Fruit fly (Drosophila melanogaster) whole organism, embryonic: ENCODE data around the gene Tango5.

Experiments used
- C15 ChIP-seq: fragments of 200-800 bp; sonication (Bioruptor generic); IDR thresholded peaks from 3 replicates; pipeline ENCODE4 v1.3.6; 2022; ENCODE audit warnings: missing biosample characterization, missing genetic modification characterization
- CG10274 ChIP-seq: fragments of 200-800 bp; sonication (Bioruptor generic); optimal IDR thresholded peaks from 3 replicates; lab custom pipeline; 2017; ENCODE audit warnings: missing biosample characterization, mild to moderate bottlenecking, missing genetic modification characterization
- CG11560 ChIP-seq: fragments of 200-800 bp; sonication (Bioruptor generic); IDR thresholded peaks from 3 replicates; pipeline ENCODE4 v1.3.6; 2022; ENCODE audit warnings: missing biosample characterization, missing genetic modification characterization
- CG12155 ChIP-seq: fragments of 200-800 bp; sonication (Bioruptor generic); optimal IDR thresholded peaks from 3 replicates; lab custom pipeline; 2016; ENCODE audit warnings: missing biosample characterization, missing genetic modification characterization
- CG15269 ChIP-seq: fragments of 200-800 bp; sonication (Bioruptor generic); optimal IDR thresholded peaks from 2 replicates; lab custom pipeline; 2018; ENCODE audit warnings: missing biosample characterization, mild to moderate bottlenecking, missing genetic modification characterization, moderate library complexity
- CG16813 ChIP-seq: fragments of 200-800 bp; sonication (Bioruptor generic); IDR thresholded peaks from 3 replicates; pipeline ENCODE4 v1.3.6; 2022; ENCODE audit warnings: missing biosample characterization, missing genetic modification characterization; ENCODE audit not compliant: partially characterized antibody
- CG17385 ChIP-seq: fragments of 200-800 bp; sonication (Bioruptor generic); optimal IDR thresholded peaks from 3 replicates; lab custom pipeline; 2018; ENCODE audit warnings: missing biosample characterization, mild to moderate bottlenecking, missing genetic modification characterization
- CG18011 ChIP-seq: fragments of 200-800 bp; sonication (Bioruptor generic); optimal IDR thresholded peaks from 2 replicates; lab custom pipeline; 2017; ENCODE audit warnings: missing biosample characterization, missing genetic modification characterization, mild to moderate bottlenecking, moderate library complexity, missing genotype
- CG18476 ChIP-seq: fragments of 200-800 bp; sonication (Bioruptor generic); optimal IDR thresholded peaks from 2 replicates; lab custom pipeline; 2016; ENCODE audit warnings: missing biosample characterization, mild to moderate bottlenecking, missing genetic modification characterization
- CG31365 ChIP-seq: fragments of 200-800 bp; sonication (Bioruptor generic); optimal IDR thresholded peaks from 2 replicates; lab custom pipeline; 2018; ENCODE audit warnings: missing biosample characterization, mild to moderate bottlenecking, missing genetic modification characterization
- CG32532 ChIP-seq: fragments of 200-800 bp; sonication (Bioruptor generic); IDR thresholded peaks from 2 replicates; pipeline ENCODE4 v1.3.6; 2022; ENCODE audit warnings: missing biosample characterization, missing genetic modification characterization
- CG32772 ChIP-seq: fragments of 200-800 bp; sonication (Bioruptor generic); IDR thresholded peaks from 2 replicates; pipeline ENCODE4 v1.3.6; 2022; ENCODE audit warnings: missing biosample characterization, missing genetic modification characterization
- CG4424 ChIP-seq: fragments of 200-800 bp; sonication (Bioruptor generic); optimal IDR thresholded peaks from 3 replicates; lab custom pipeline; 2016; ENCODE audit warnings: missing biosample characterization, missing genetic modification characterization
- CG5180 ChIP-seq: fragments of 200-800 bp; sonication (Bioruptor generic); optimal IDR thresholded peaks from 3 replicates; lab custom pipeline; 2017; ENCODE audit warnings: missing biosample characterization, missing genetic modification characterization, mild to moderate bottlenecking, moderate library complexity, missing genetic modification reagents
- CG5953 ChIP-seq: fragments of 200-800 bp; sonication (Bioruptor generic); IDR thresholded peaks from 2 replicates; pipeline ENCODE4 v1.3.6; 2022; ENCODE audit warnings: missing biosample characterization, missing genetic modification characterization
- CG6272 ChIP-seq: fragments of 200-800 bp; sonication (Bioruptor generic); IDR thresholded peaks from 2 replicates; pipeline ENCODE4 v1.3.6; 2022; ENCODE audit warnings: missing biosample characterization, missing genetic modification characterization
- CG8478 ChIP-seq: fragments of >200 bp; optimal IDR thresholded peaks from 2 replicates; lab custom pipeline; 2018
- CG9817 ChIP-seq: fragments of 200-800 bp; sonication (Bioruptor generic); optimal IDR thresholded peaks from 2 replicates; lab custom pipeline; 2018; ENCODE audit warnings: missing biosample characterization, mild to moderate bottlenecking, missing genetic modification characterization, moderate library complexity
- Ets97D ChIP-seq: fragments of 200-800 bp; sonication (Bioruptor generic); optimal IDR thresholded peaks from 3 replicates; lab custom pipeline; 2016; ENCODE audit warnings: missing biosample characterization, missing genetic modification characterization
- HLH54F ChIP-seq: fragments of 200-800 bp; sonication (Bioruptor generic); optimal IDR thresholded peaks from 3 replicates; lab custom pipeline; 2016; ENCODE audit warnings: missing biosample characterization, missing genetic modification characterization
- Hey ChIP-seq: fragments of 200-800 bp; sonication (Bioruptor generic); optimal IDR thresholded peaks from 3 replicates; lab custom pipeline; 2018; ENCODE audit warnings: missing biosample characterization, mild to moderate bottlenecking, missing genetic modification characterization
- Hmx ChIP-seq: fragments of 200-800 bp; sonication (Bioruptor generic); optimal IDR thresholded peaks from 2 replicates; lab custom pipeline; 2016; ENCODE audit warnings: missing biosample characterization, missing genetic modification characterization
- Hr78 ChIP-seq, 2 experiments: fragments of 200-800 bp in 1 of 2; fragments of >200 bp in 1 of 2; sonication (Bioruptor generic) in 1 of 2; optimal IDR thresholded peaks; 2 replicates each; lab custom pipeline; 2017 to 2019; ENCODE audit warnings: missing biosample characterization in 2 of 2, missing genetic modification characterization in 2 of 2, mild to moderate bottlenecking in 1 of 2, moderate library complexity in 1 of 2
- Jarid2 ChIP-seq: fragments of 200-800 bp; sonication (Bioruptor generic); optimal IDR thresholded peaks from 3 replicates; lab custom pipeline; 2017; ENCODE audit warnings: mild to moderate bottlenecking, missing biosample characterization, missing genetic modification reagents, missing genetic modification characterization
- Mes4 ChIP-seq: fragments of 200-800 bp; sonication (Bioruptor generic); optimal IDR thresholded peaks from 2 replicates; lab custom pipeline; 2016; ENCODE audit warnings: missing biosample characterization, missing genetic modification characterization
- Pdp1 ChIP-seq, 2 experiments: fragments of 200-800 bp; sonication (Bioruptor generic); optimal IDR thresholded peaks; 3 replicates each; lab custom pipeline; 2016; ENCODE audit warnings: missing biosample characterization in 2 of 2, missing genetic modification characterization in 2 of 2, mild to moderate bottlenecking in 1 of 2, moderate library complexity in 1 of 2
- Vsx1 ChIP-seq: fragments of 200-800 bp; sonication (Bioruptor generic); optimal IDR thresholded peaks from 2 replicates; lab custom pipeline; 2017; ENCODE audit warnings: missing biosample characterization, mild to moderate bottlenecking, missing genetic modification characterization, missing genetic modification reagents
- dati ChIP-seq: fragments of 200-800 bp; sonication (Bioruptor generic); IDR thresholded peaks from 2 replicates; pipeline ENCODE4 v1.3.6; 2022; ENCODE audit warnings: missing biosample characterization, missing genetic modification characterization
- exex ChIP-seq: fragments of 200-800 bp; sonication (Bioruptor generic); optimal IDR thresholded peaks from 4 replicates; lab custom pipeline; 2018; ENCODE audit warnings: missing biosample characterization, mild to moderate bottlenecking, missing genetic modification characterization, moderate library complexity
- fd64A ChIP-seq: fragments of 200-800 bp; sonication (Bioruptor generic); optimal IDR thresholded peaks from 3 replicates; lab custom pipeline; 2018; ENCODE audit warnings: missing biosample characterization, mild to moderate bottlenecking, missing genetic modification characterization
- grn ChIP-seq: fragments of 200-800 bp; sonication (Bioruptor generic); optimal IDR thresholded peaks from 3 replicates; lab custom pipeline; 2017; ENCODE audit warnings: missing biosample characterization, missing genetic modification characterization
- kay ChIP-seq: fragments of 200-800 bp; sonication (Bioruptor generic); optimal IDR thresholded peaks from 2 replicates; lab custom pipeline; 2016; ENCODE audit warnings: missing biosample characterization, missing genetic modification characterization
- lmd ChIP-seq: fragments of 200-800 bp; sonication (Bioruptor generic); IDR thresholded peaks from 2 replicates; pipeline ENCODE4 v1.3.6; 2022; ENCODE audit warnings: missing biosample characterization, missing genetic modification characterization
- mirr ChIP-seq: fragments of 200-800 bp; sonication (Bioruptor generic); optimal IDR thresholded peaks from 3 replicates; lab custom pipeline; 2018; ENCODE audit warnings: missing biosample characterization, mild to moderate bottlenecking, missing genetic modification characterization
- run ChIP-seq: fragments of 200-800 bp; sonication (Bioruptor generic); optimal IDR thresholded peaks from 3 replicates; lab custom pipeline; 2018; ENCODE audit warnings: missing biosample characterization, mild to moderate bottlenecking, missing genetic modification characterization
- slou ChIP-seq: fragments of 200-800 bp; sonication (Bioruptor generic); optimal IDR thresholded peaks from 3 replicates; lab custom pipeline; 2016; ENCODE audit warnings: missing biosample characterization, missing genetic modification characterization
- tin ChIP-seq: fragments of 200-800 bp; sonication (Bioruptor generic); optimal IDR thresholded peaks from 3 replicates; lab custom pipeline; 2016; ENCODE audit warnings: missing biosample characterization, missing genetic modification characterization
- tup ChIP-seq: fragments of 200-800 bp; sonication (Bioruptor generic); optimal IDR thresholded peaks from 2 replicates; lab custom pipeline; 2016; ENCODE audit warnings: missing biosample characterization, mild to moderate bottlenecking, missing genetic modification characterization, moderate library complexity
- vnd ChIP-seq: fragments of 200-800 bp; sonication (Bioruptor generic); IDR thresholded peaks from 3 replicates; pipeline ENCODE4 v1.3.6; 2022; ENCODE audit warnings: missing biosample characterization, missing genetic modification characterization; ENCODE audit not compliant: partially characterized antibody
- zfh1 ChIP-seq: fragments of 200-800 bp; sonication (Bioruptor generic); IDR thresholded peaks from 3 replicates; pipeline ENCODE4 v1.3.6; 2022; ENCODE audit warnings: missing biosample characterization, missing genetic modification characterization

Tango5 gene

dm6 chrX:10762959-10763883 lies 992 bp downstream of the Tango5 start (continued):
- TF ChIP-seq HLH54F (GFP tag; lab: Kevin White, UChicago) (no peak), CG11560 (tag; lab: Robert Waterston, UW) (no peak), CG4424 (peak; percentile 11), CG31365 (tag; lab: Kevin White, UChicago) (no peak)

- TF ChIP-seq run (tag; lab: Kevin White, UChicago): no peak
- TF ChIP-seq Mes4: no peak
- no peak for TF ChIP-seq CG12155 (GFP tag; lab: Kevin White, UChicago)
- no peak for TF ChIP-seq slou
- no peak for TF ChIP-seq tup
- TF ChIP-seq grn (GFP tag; lab: Kevin White, UChicago): peak; percentile 32
- TF ChIP-seq dati (GFP tag; lab: Robert Waterston, UW): no peak
- no peak for TF ChIP-seq CG17385 (GFP tag; lab: Kevin White, UChicago)
- no peak for TF ChIP-seq CG15269 (tag; lab: Kevin White, UChicago)
- peak; percentile 33 for TF ChIP-seq mirr (GFP tag; lab: Kevin White, UChicago)
- no peak for TF ChIP-seq fd64A (GFP tag; lab: Kevin White, UChicago)
- TF ChIP-seq Hey (tag; lab: Kevin White, UChicago): no peak
- no peak for TF ChIP-seq Hr78 (GFP tag; optimal IDR thresholded peaks at IDR 0.05; lab: Kevin White, UChicago)
- TF ChIP-seq CG8478 (lab: Kevin White, UChicago): no peak
- TF ChIP-seq C15: no peak
- no peak for TF ChIP-seq vnd
- TF ChIP-seq tin (GFP tag; lab: Kevin White, UChicago): no peak
- TF ChIP-seq Pdp1 (GFP tag; optimal IDR thresholded peaks at IDR 0.05; lab: Kevin White, UChicago): no peak
- no peak for TF ChIP-seq CG5953 (GFP tag; lab: Robert Waterston, UW)
- no peak for TF ChIP-seq CG6272
- TF ChIP-seq CG16813 (GFP tag; lab: Robert Waterston, UW): no peak
- TF ChIP-seq CG32532 (GFP tag; lab: Robert Waterston, UW): no peak
- no peak for TF ChIP-seq kay
- TF ChIP-seq exex: peak; percentile 71
- TF ChIP-seq CG32772 (GFP tag; lab: Robert Waterston, UW): no peak
- TF ChIP-seq CG18476 (GFP tag; lab: Kevin White, UChicago): no peak
- no peak for TF ChIP-seq CG10274
- no peak for TF ChIP-seq Ets97D
- TF ChIP-seq lmd: no peak
- TF ChIP-seq CG9817 (tag; lab: Kevin White, UChicago): no peak
- peak; percentile 80 for TF ChIP-seq Vsx1 (GFP tag; lab: Kevin White, UChicago)
- TF ChIP-seq CG5180 (GFP tag; lab: Kevin White, UChicago): peak; percentile 29
- no peak for TF ChIP-seq CG18011
- TF ChIP-seq Jarid2 (GFP tag; lab: Kevin White, UChicago): no peak
- no peak for TF ChIP-seq zfh1 (GFP tag; lab: Robert Waterston, UW)
- no peak for TF ChIP-seq Hmx (GFP tag; lab: Kevin White, UChicago)
These were observed 1.6 kb downstream of the Tango5 start for dm6 chrX:10762569-10762958.
